Fruit fly (Drosophila melanogaster) whole organism, embryonic: ENCODE data around the gene CG3335.
A peak's percentile ranks its signal among the peaks of the same experiment; 100 is the strongest.

Experiments
- B-H1 ChIP-seq: fragments of 200-800 bp; sonication (Bioruptor generic); IDR thresholded peaks from 3 replicates; pipeline ENCODE4 v1.3.6; 2022; ENCODE audit warnings: missing biosample characterization, missing genetic modification characterization
- Bgb ChIP-seq: fragments of 200-800 bp; sonication (Bioruptor generic); IDR thresholded peaks from 2 replicates; pipeline ENCODE4 v1.3.6; 2022; ENCODE audit warnings: missing biosample characterization, missing genetic modification characterization; ENCODE audit not compliant: partially characterized antibody
- CG11247 ChIP-seq: fragments of 200-800 bp; sonication (Bioruptor generic); IDR thresholded peaks from 2 replicates; pipeline ENCODE4 v1.3.6; 2022; ENCODE audit warnings: missing biosample characterization, missing genetic modification characterization
- CG11560 ChIP-seq: fragments of 200-800 bp; sonication (Bioruptor generic); IDR thresholded peaks from 3 replicates; pipeline ENCODE4 v1.3.6; 2022; ENCODE audit warnings: missing biosample characterization, missing genetic modification characterization
- CG12071 ChIP-seq: fragments of 200-800 bp; sonication (Bioruptor generic); optimal IDR thresholded peaks from 3 replicates; lab custom pipeline; 2018; ENCODE audit warnings: missing biosample characterization, mild to moderate bottlenecking, missing genetic modification characterization
- CG14014 ChIP-seq: fragments of 200-800 bp; sonication (Bioruptor generic); IDR thresholded peaks from 2 replicates; pipeline ENCODE4 v1.3.6; 2022; ENCODE audit warnings: missing biosample characterization, missing genetic modification characterization
- CG14860 ChIP-seq: fragments of 200-800 bp; sonication (Bioruptor generic); IDR thresholded peaks from 3 replicates; pipeline ENCODE4 v1.3.6; 2022; ENCODE audit warnings: missing biosample characterization, missing genetic modification characterization; ENCODE audit not compliant: partially characterized antibody
- CG14965 ChIP-seq: fragments of 200-800 bp; sonication (Bioruptor generic); optimal IDR thresholded peaks from 2 replicates; lab custom pipeline; 2016; ENCODE audit warnings: missing biosample characterization, missing genetic modification characterization, borderline replicate concordance
- CG18476 ChIP-seq: fragments of 200-800 bp; sonication (Bioruptor generic); optimal IDR thresholded peaks from 2 replicates; lab custom pipeline; 2016; ENCODE audit warnings: missing biosample characterization, mild to moderate bottlenecking, missing genetic modification characterization
- CG2199 ChIP-seq: fragments of 200-800 bp; sonication (Bioruptor generic); IDR thresholded peaks from 3 replicates; pipeline ENCODE4 v1.3.6; 2022; ENCODE audit warnings: missing biosample characterization, missing genetic modification characterization
- CG3281 ChIP-seq: fragments of 200-800 bp; sonication (Bioruptor generic); optimal IDR thresholded peaks from 3 replicates; lab custom pipeline; 2017; ENCODE audit warnings: missing biosample characterization, mild to moderate bottlenecking, missing genetic modification characterization
- CG8924 ChIP-seq: fragments of 200-800 bp; optimal IDR thresholded peaks from 3 replicates; lab custom pipeline; 2019; ENCODE audit warnings: missing biosample characterization, mild to moderate bottlenecking, missing genetic modification characterization, moderate library complexity
- CG8944 ChIP-seq: fragments of 200-800 bp; sonication (Bioruptor generic); optimal IDR thresholded peaks from 3 replicates; lab custom pipeline; 2016; ENCODE audit warnings: missing biosample characterization, missing genetic modification characterization
- CHES-1-like ChIP-seq: fragments of 200-800 bp; sonication (Bioruptor generic); optimal IDR thresholded peaks from 2 replicates; lab custom pipeline; 2016; ENCODE audit warnings: missing biosample characterization, missing genetic modification characterization
- CTCF ChIP-seq: fragments of 200-800 bp; sonication (Bioruptor generic); optimal IDR thresholded peaks from 2 replicates; lab custom pipeline; 2017; ENCODE audit warnings: missing biosample characterization, mild to moderate bottlenecking, missing genetic modification characterization, moderate library complexity
- D ChIP-seq, 2 experiments: fragments of 200-800 bp in 1 of 2; fragments of >200 bp in 1 of 2; sonication (Bioruptor generic) in 1 of 2; optimal IDR thresholded peaks; 2 replicates in 1 of 2; 3 replicates in 1 of 2; lab custom pipeline; 2017; ENCODE audit warnings: mild to moderate bottlenecking in 1 of 2, missing biosample characterization in 1 of 2, missing genetic modification characterization in 1 of 2, missing genetic modification reagents in 1 of 2
- Dll ChIP-seq: fragments of 200-800 bp; sonication (Bioruptor generic); IDR thresholded peaks from 4 replicates; pipeline ENCODE4 v1.3.6; 2022; ENCODE audit warnings: missing biosample characterization, missing genetic modification characterization; ENCODE audit not compliant: partially characterized antibody
- Doc2 ChIP-seq: fragments of 200-800 bp; sonication (Bioruptor generic); IDR thresholded peaks from 2 replicates; pipeline ENCODE4 v1.3.6; 2022; ENCODE audit warnings: missing biosample characterization, missing genetic modification characterization
- Drgx ChIP-seq: fragments of 200-800 bp; sonication (Bioruptor generic); IDR thresholded peaks from 2 replicates; pipeline ENCODE4 v1.3.6; 2022; ENCODE audit warnings: missing biosample characterization, missing genetic modification characterization
- Ets65A ChIP-seq: fragments of 200-800 bp; sonication (Bioruptor generic); peaks from one replicate; lab custom pipeline; 2016; ENCODE audit warnings: missing biosample characterization, missing genetic modification characterization
- GATAe ChIP-seq: fragments of 200-800 bp; sonication (Bioruptor generic); conservative IDR thresholded peaks from 2 replicates; pipeline ENCODE4 v1.3.6; 2022; ENCODE audit warnings: missing biosample characterization, missing genetic modification characterization
- Hand ChIP-seq: fragments of 200-800 bp; sonication (Bioruptor generic); optimal IDR thresholded peaks from 2 replicates; lab custom pipeline; 2017; ENCODE audit warnings: mild to moderate bottlenecking, missing biosample characterization, missing genetic modification reagents, missing genetic modification characterization
- HmgZ ChIP-seq: fragments of 200-800 bp; sonication (Bioruptor generic); optimal IDR thresholded peaks from 2 replicates; lab custom pipeline; 2018; ENCODE audit warnings: missing biosample characterization, mild to moderate bottlenecking, missing genetic modification characterization
- Max ChIP-seq: fragments of 200-800 bp; sonication (Bioruptor generic); optimal IDR thresholded peaks from 2 replicates; lab custom pipeline; 2016; ENCODE audit warnings: missing biosample characterization, mild to moderate bottlenecking, missing genetic modification characterization
- Nf-YB ChIP-seq: fragments of 200-800 bp; sonication (Bioruptor generic); optimal IDR thresholded peaks from 3 replicates; lab custom pipeline; 2019; ENCODE audit warnings: missing biosample characterization, mild to moderate bottlenecking, missing genetic modification characterization, moderate library complexity
- Rfx ChIP-seq: fragments of 200-800 bp; sonication (Bioruptor generic); IDR thresholded peaks from 2 replicates; pipeline ENCODE4 v1.3.6; 2022; ENCODE audit warnings: missing biosample characterization, missing genetic modification characterization
- Side ChIP-seq: fragments of 200-800 bp; sonication (Bioruptor generic); optimal IDR thresholded peaks from 2 replicates; lab custom pipeline; 2016; ENCODE audit warnings: missing biosample characterization, missing genetic modification characterization
- Six4 ChIP-seq: fragments of 200-800 bp; sonication (Bioruptor generic); optimal IDR thresholded peaks from 2 replicates; lab custom pipeline; 2016; ENCODE audit warnings: missing biosample characterization, missing genetic modification characterization
- Sox100B ChIP-seq: fragments of 200-800 bp; sonication (Bioruptor generic); optimal IDR thresholded peaks from 3 replicates; lab custom pipeline; 2018; ENCODE audit warnings: missing biosample characterization, mild to moderate bottlenecking, missing genetic modification characterization
- Trl ChIP-seq, 3 experiments: fragments of >200 bp in 2 of 3; fragments of 200-800 bp in 1 of 3; sonication (Bioruptor generic) in 1 of 3; optimal IDR thresholded peaks; 2 replicates in 1 of 3; 3 replicates in 2 of 3; lab custom pipeline; 2016 to 2017; ENCODE audit warnings: missing biosample characterization in 1 of 3, missing genetic modification characterization in 1 of 3
- Usf ChIP-seq: fragments of 200-800 bp; sonication (Bioruptor generic); optimal IDR thresholded peaks from 2 replicates; lab custom pipeline; 2017; ENCODE audit warnings: missing genotype, missing biosample characterization, missing genetic modification characterization
- ab ChIP-seq: fragments of 200-800 bp; sonication (Bioruptor generic); optimal IDR thresholded peaks from 2 replicates; lab custom pipeline; 2016; ENCODE audit warnings: missing biosample characterization, missing genetic modification characterization
- abd-A ChIP-seq: fragments of 200-800 bp; sonication (Bioruptor generic); optimal IDR thresholded peaks from 3 replicates; lab custom pipeline; 2019; ENCODE audit warnings: missing biosample characterization, mild to moderate bottlenecking, missing genetic modification characterization, moderate library complexity
- amos ChIP-seq: fragments of 200-800 bp; sonication (Bioruptor generic); IDR thresholded peaks from 2 replicates; pipeline ENCODE4 v1.3.6; 2022; ENCODE audit warnings: missing biosample characterization, missing genetic modification characterization; ENCODE audit not compliant: partially characterized antibody
- ash1 ChIP-seq: fragments of 200-800 bp; sonication (Bioruptor generic); optimal IDR thresholded peaks from 2 replicates; lab custom pipeline; 2018; ENCODE audit warnings: missing biosample characterization, mild to moderate bottlenecking, missing genetic modification characterization
- cwo ChIP-seq: fragments of 200-800 bp; sonication (Bioruptor generic); optimal IDR thresholded peaks from 3 replicates; lab custom pipeline; 2017; ENCODE audit warnings: missing biosample characterization, missing genetic modification characterization, mild to moderate bottlenecking, moderate library complexity, missing genetic modification reagents
- da ChIP-seq: fragments of 200-800 bp; sonication (Bioruptor generic); optimal IDR thresholded peaks from 2 replicates; lab custom pipeline; 2016; ENCODE audit warnings: missing biosample characterization, missing genetic modification characterization
- gfzf ChIP-seq: fragments of 200-800 bp; sonication (Bioruptor generic); optimal IDR thresholded peaks from 2 replicates; lab custom pipeline; 2016; ENCODE audit warnings: missing biosample characterization, mild to moderate bottlenecking, missing genetic modification characterization, moderate library complexity
- nerfin-2 ChIP-seq: fragments of 200-800 bp; sonication (Bioruptor generic); IDR thresholded peaks from 2 replicates; pipeline ENCODE4 v1.3.6; 2022; ENCODE audit warnings: missing biosample characterization, missing genetic modification characterization; ENCODE audit not compliant: partially characterized antibody
- onecut ChIP-seq: fragments of 200-800 bp; sonication (Bioruptor generic); IDR thresholded peaks from 2 replicates; pipeline ENCODE4 v1.3.6; 2022; ENCODE audit warnings: missing biosample characterization, missing genetic modification characterization
- pnt ChIP-seq: fragments of 200-800 bp; sonication (Bioruptor generic); optimal IDR thresholded peaks from 3 replicates; lab custom pipeline; 2016; ENCODE audit warnings: missing biosample characterization, missing genetic modification characterization
- pzg ChIP-seq: fragments of 200-800 bp; sonication (Bioruptor generic); optimal IDR thresholded peaks from 3 replicates; lab custom pipeline; 2018; ENCODE audit warnings: missing biosample characterization, mild to moderate bottlenecking, missing genetic modification characterization, moderate library complexity
- row ChIP-seq: fragments of 200-800 bp; sonication (Bioruptor generic); IDR thresholded peaks from 3 replicates; pipeline ENCODE4 v1.3.6; 2022; ENCODE audit warnings: missing biosample characterization, missing genetic modification characterization
- sens ChIP-seq: fragments of 200-800 bp; sonication (Bioruptor generic); peaks from one replicate; lab custom pipeline; 2016; ENCODE audit warnings: missing biosample characterization, missing genetic modification characterization
- sim ChIP-seq: fragments of 200-800 bp; sonication (Bioruptor generic); IDR thresholded peaks from 2 replicates; pipeline ENCODE4 v1.3.6; 2022; ENCODE audit warnings: missing biosample characterization, missing genetic modification characterization
- sna ChIP-seq: fragments of 200-800 bp; sonication (Bioruptor generic); IDR thresholded peaks from 2 replicates; pipeline ENCODE4 v1.3.6; 2022; ENCODE audit warnings: missing biosample characterization, missing genetic modification characterization; ENCODE audit not compliant: partially characterized antibody
- sr ChIP-seq: fragments of 200-800 bp; sonication (Bioruptor generic); IDR thresholded peaks from 3 replicates; pipeline ENCODE4 v1.3.6; 2022; ENCODE audit warnings: missing biosample characterization, missing genetic modification characterization
- trem ChIP-seq: fragments of 200-800 bp; optimal IDR thresholded peaks from 3 replicates; lab custom pipeline; 2019; ENCODE audit warnings: missing biosample characterization, mild to moderate bottlenecking, missing genetic modification characterization, moderate library complexity
- wdn ChIP-seq: fragments of 200-800 bp; sonication (Bioruptor generic); IDR thresholded peaks from 2 replicates; pipeline ENCODE4 v1.3.6; 2022; ENCODE audit warnings: missing biosample characterization, missing genetic modification characterization
- z ChIP-seq: fragments of 200-800 bp; sonication (Bioruptor generic); IDR thresholded peaks from 3 replicates; pipeline ENCODE4 v1.3.6; 2022; ENCODE audit warnings: missing biosample characterization, missing genetic modification characterization
- zfh1 ChIP-seq: fragments of 200-800 bp; sonication (Bioruptor generic); IDR thresholded peaks from 3 replicates; pipeline ENCODE4 v1.3.6; 2022; ENCODE audit warnings: missing biosample characterization, missing genetic modification characterization

Gene CG3335

dm6 chr3L:9624014-9624413, at the start of gene CG3335 (continued):
- TF ChIP-seq CG14860 (GFP tag; lab: Robert Waterston, UW) (peak; percentile 62; the same call in 2 of the 3 replicates), sna (peak; percentile 49; the same call in 1 of the 2 replicates), Nf-YB (GFP tag; lab: Kevin White, UChicago) (no peak), wdn (no peak), CG8924 (no peak), CG12071 (GFP tag; lab: Kevin White, UChicago) (no peak), Usf (GFP tag; lab: Kevin White, UChicago) (no peak), HmgZ (tag; lab: Kevin White, UChicago) (peak; percentile 30), trem (no peak), sim (no peak), D (optimal IDR thresholded peaks at IDR 0.05; lab: Kevin White, UChicago) (no peak), D (GFP tag; optimal IDR thresholded peaks at IDR 0.05; lab: Kevin White, UChicago) (no peak), Ets65A (GFP tag; lab: Kevin White, UChicago) (no peak), gfzf (peak; percentile 7), Max (GFP tag; lab: Kevin White, UChicago) (peak; percentile 50), sens (GFP tag; lab: Kevin White, UChicago) (no peak), Drgx (GFP tag; lab: Robert Waterston, UW) (no peak), GATAe (no peak), Trl (optimal IDR thresholded peaks at IDR 0.05; lab: Kevin White, UChicago) (no peak), Trl (GFP tag; optimal IDR thresholded peaks at IDR 0.05; lab: Kevin White, UChicago) (no peak), Bgb (GFP tag; lab: Robert Waterston, UW) (peak; percentile 78), CG2199 (GFP tag; lab: Robert Waterston, UW) (no peak), CG11247 (GFP tag; lab: Robert Waterston, UW) (no peak), sr (GFP tag; lab: Robert Waterston, UW) (no peak), Dll (GFP tag; lab: Robert Waterston, UW) (peak; percentile 82), Hand (no peak), z (GFP tag; lab: Robert Waterston, UW) (no peak), pzg (peak; percentile 37), Rfx (GFP tag; lab: Robert Waterston, UW) (no peak), Sox100B (GFP tag; lab: Kevin White, UChicago) (no peak), CG8944 (no peak), CHES-1-like (GFP tag; lab: Kevin White, UChicago) (peak; percentile 14), B-H1 (GFP tag; lab: Robert Waterston, UW) (no peak), cwo (GFP tag; lab: Kevin White, UChicago) (peak; percentile 71), da (GFP tag; lab: Kevin White, UChicago) (no peak), CG18476 (GFP tag; lab: Kevin White, UChicago) (no peak), Doc2 (GFP tag; lab: Robert Waterston, UW) (no peak), row (GFP tag; lab: Robert Waterston, UW) (no peak), CG3281 (GFP tag; lab: Kevin White, UChicago) (no peak), ab (GFP tag; lab: Kevin White, UChicago) (no peak), zfh1 (GFP tag; lab: Robert Waterston, UW) (no peak), pnt (GFP tag; lab: Kevin White, UChicago) (no peak), ash1 (GFP tag; lab: Kevin White, UChicago) (no peak), CG14965 (GFP tag; lab: Kevin White, UChicago) (no peak), abd-A (tag; lab: Kevin White, UChicago) (no peak), onecut (no peak), Six4 (GFP tag; lab: Kevin White, UChicago) (no peak), CG11560 (tag; lab: Robert Waterston, UW) (no peak), nerfin-2 (GFP tag; lab: Robert Waterston, UW) (peak; percentile 66; the same call in 1 of the 2 replicates), Side (GFP tag; lab: Kevin White, UChicago) (no peak), CG14014 (no peak), CTCF (peak; percentile 34), amos (GFP tag; lab: Robert Waterston, UW) (peak; percentile 82)
